In genomic region chrV:9571056-9571455, ce11 we compare ENCODE assay signal across 4 worm cellular contexts.
TF ChIP-seq lines count a peak whose summit lies in the region.

No protein-coding gene starts in this region.

TF ChIP-seq in whole organism, L1 larva, 84 proteins besides CTCF, POLR2A, EP300 and RAD21:
- TF ChIP-seq elt-2 (tag; optimal IDR thresholded peaks at IDR 0.05; lab: Kevin White, UChicago), result peak; percentile 68
- no peak for TF ChIP-seq lin-39 (tag; optimal IDR thresholded peaks at IDR 0.05; lab: Kevin White, UChicago)
- no peak for TF ChIP-seq C34B4.2 (tag; optimal IDR thresholded peaks at IDR 0.05; lab: Kevin White, UChicago)
- no peak for TF ChIP-seq hlh-17 (GFP tag; optimal IDR thresholded peaks at IDR 0.05; lab: Kevin White, UChicago; ENCODE audit: borderline replicate concordance)

TF ChIP-seq in whole organism, L3 larva, 47 proteins besides CTCF, POLR2A, EP300 and RAD21:
- TF ChIP-seq aly-2 (tag; optimal IDR thresholded peaks at IDR 0.05; lab: Kevin White, UChicago), result no peak
- no peak for TF ChIP-seq nhr-23 (tag; optimal IDR thresholded peaks at IDR 0.05; lab: Kevin White, UChicago)
- TF ChIP-seq elt-2 (tag; optimal IDR thresholded peaks at IDR 0.05; lab: Kevin White, UChicago), result peak; percentile 36
TF ChIP-seq in whole organism, L3 larva: peak in this region for 1.

TF ChIP-seq in whole organism, L4 larva, 104 proteins besides CTCF, POLR2A, EP300 and RAD21:
- TF ChIP-seq spr-3 (GFP tag; optimal IDR thresholded peaks at IDR 0.05; lab: Kevin White, UChicago) (no peak), T26A8.4 (GFP tag; IDR thresholded peaks at IDR 0.05; lab: Robert Waterston, UW) (no peak), dmd-6 (GFP tag; IDR thresholded peaks at IDR 0.05; lab: Robert Waterston, UW) (no peak), snpc-1.2 (GFP tag; IDR thresholded peaks at IDR 0.05; lab: Robert Waterston, UW) (no peak), Y105C5A.15 (GFP tag; IDR thresholded peaks at IDR 0.05; lab: Robert Waterston, UW) (no peak), daf-12 (tag; optimal IDR thresholded peaks at IDR 0.05; lab: Kevin White, UChicago) (no peak), dmd-9 (GFP tag; IDR thresholded peaks at IDR 0.05; lab: Robert Waterston, UW) (no peak), ceh-32 (tag; optimal IDR thresholded peaks at IDR 0.05; lab: Kevin White, UChicago; ENCODE audit: poor library complexity) (no peak), F26F4.8 (GFP tag; conservative IDR thresholded peaks at IDR 0.05; lab: Robert Waterston, UW) (no peak), ztf-7 (tag; optimal IDR thresholded peaks at IDR 0.05; lab: Kevin White, UChicago) (peak; percentile 32), dmd-8 (GFP tag; IDR thresholded peaks at IDR 0.05; lab: Robert Waterston, UW) (no peak), dve-1 (tag; optimal IDR thresholded peaks at IDR 0.05; lab: Kevin White, UChicago; ENCODE audit: insufficient read depth) (peak; percentile 63), lir-3 (tag; optimal IDR thresholded peaks at IDR 0.05; lab: Kevin White, UChicago) (no peak)

TF ChIP-seq in whole organism, late embryonic, 69 proteins besides CTCF, POLR2A, EP300 and RAD21:
- TF ChIP-seq elt-2 (tag; optimal IDR thresholded peaks at IDR 0.05; lab: Kevin White, UChicago), result peak; percentile 3
- no peak for TF ChIP-seq pag-3 (tag; optimal IDR thresholded peaks at IDR 0.05; lab: Kevin White, UChicago; ENCODE audit: borderline replicate concordance)
